Worm (Caenorhabditis elegans) whole organism, L4/young adult: Measurements from ENCODE around the gene srh-200.

Source experiments
- dao-5 ChIP-seq: sonication (generic microtip); optimal IDR thresholded peaks from 2 replicates; lab custom pipeline; 2016; ENCODE audit warnings: missing genotype, missing genetic modification characterization, moderate library complexity, missing compliant biosample characterization
- him-1 ChIP-seq: sonication (generic microtip); optimal IDR thresholded peaks from 2 replicates; lab custom pipeline; 2016; ENCODE audit warnings: missing genotype, missing genetic modification reagents, missing genetic modification characterization, missing compliant biosample characterization

DNA sequence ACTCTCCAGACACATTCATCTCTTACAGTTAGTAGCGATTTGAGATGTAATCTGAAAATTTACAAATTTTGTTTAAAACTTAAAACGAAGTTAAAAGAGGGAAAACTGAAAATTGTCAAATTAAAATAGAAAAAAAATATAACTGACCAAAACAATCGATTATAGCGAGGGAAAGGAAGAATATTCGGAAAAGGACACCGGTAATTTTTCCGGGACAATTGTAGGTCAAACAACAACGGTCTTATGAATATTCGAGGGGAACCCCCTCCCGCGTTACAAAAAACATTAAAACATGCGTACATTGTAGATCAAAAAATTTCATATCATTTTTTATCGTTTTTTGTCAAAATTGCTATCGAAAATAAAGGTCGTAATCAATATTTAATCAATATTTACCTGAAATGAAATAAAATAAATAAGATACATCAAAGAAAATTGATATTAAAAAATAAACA, 31.4 kb downstream of the srh-200 start, which contains the start of gene C50E3.12:
- TF ChIP-seq him-1 (tag; lab: Kevin White, UChicago) = no peak
- TF ChIP-seq dao-5 (tag; lab: Kevin White, UChicago) = no peak
